Worm (Caenorhabditis elegans) whole organism, midembryonic: Measurements from ENCODE around the gene dgk-2.

Experiments used
- T22C8.4 ChIP-seq: fragments of 200-800 bp; sonication (Bioruptor generic); IDR thresholded peaks from 2 replicates; pipeline ENCODE4 v1.3.6; 2022; ENCODE audit warnings: missing genetic modification characterization, missing compliant biosample characterization
- flt-1 ChIP-seq: fragments of 200-800 bp; sonication (Bioruptor generic); IDR thresholded peaks from 2 replicates; pipeline ENCODE4 v1.3.6; 2022; ENCODE audit warnings: missing genetic modification characterization, missing compliant biosample characterization
- med-1 ChIP-seq: sonication (generic microtip); optimal IDR thresholded peaks from 2 replicates; lab custom pipeline; 2017; ENCODE audit warnings: missing genetic modification characterization, mild to moderate bottlenecking, missing compliant biosample characterization, antibody characterized with exemption, missing genetic modification reagents; ENCODE audit not compliant: insufficient read depth
- ref-1 ChIP-seq: fragments of 200-800 bp; sonication (Bioruptor generic); conservative IDR thresholded peaks from 2 replicates; pipeline ENCODE4 v1.3.6; 2022; ENCODE audit warnings: missing genetic modification reagents, missing genetic modification characterization, missing compliant biosample characterization
- tab-1 ChIP-seq: fragments of 200-800 bp; sonication (Bioruptor generic); IDR thresholded peaks from 2 replicates; pipeline ENCODE4 v1.3.6; 2022; ENCODE audit warnings: missing genetic modification characterization, missing compliant biosample characterization
- ztf-23 ChIP-seq: fragments of 200-800 bp; sonication (Bioruptor generic); IDR thresholded peaks from 2 replicates; pipeline ENCODE4 v1.3.6; 2022; ENCODE audit warnings: missing genetic modification reagents, missing genetic modification characterization, missing compliant biosample characterization

DNA sequence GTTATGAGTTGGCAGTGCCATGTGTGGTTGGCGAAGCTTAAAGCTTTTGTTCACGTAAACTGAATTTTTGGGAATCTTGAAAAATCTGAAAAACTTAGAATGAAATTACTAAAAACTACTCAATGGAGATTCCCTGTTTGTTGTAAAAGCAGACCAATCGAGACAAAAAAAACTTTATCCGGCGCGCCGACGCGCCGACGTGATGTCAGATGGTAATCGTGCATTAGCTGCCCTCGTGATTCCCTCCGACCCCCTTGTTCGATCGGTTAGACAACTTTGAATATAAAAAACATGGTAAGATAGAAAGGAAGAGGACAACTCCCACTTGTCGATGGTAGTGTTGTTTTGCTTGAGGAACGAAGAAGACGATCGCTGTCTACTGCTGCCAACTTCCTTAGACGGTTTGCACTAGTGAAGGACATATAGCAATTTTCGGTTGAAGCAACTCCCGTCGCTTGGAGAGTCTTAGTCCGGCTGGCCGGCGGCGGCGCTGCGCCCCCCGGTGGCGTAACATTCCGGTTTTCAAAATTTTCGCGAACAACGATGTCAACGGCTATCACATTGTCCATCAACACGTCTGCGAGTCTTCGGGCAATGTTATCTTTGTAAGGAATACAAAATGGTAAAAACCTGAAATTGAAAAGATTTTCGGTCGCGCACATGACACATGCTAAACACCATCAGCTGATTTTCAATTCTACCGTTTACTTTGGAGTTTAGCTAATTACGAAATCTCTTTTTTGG, 45.8 kb upstream of the dgk-2 start, which contains the start of gene C07A12.18:
- TF ChIP-seq T22C8.4 (GFP tag; lab: Robert Waterston, UW) = no peak
- no peak for TF ChIP-seq ztf-23
- no peak for TF ChIP-seq med-1 (GFP tag; lab: Kevin White, UChicago)
- no peak for TF ChIP-seq flt-1
- no peak for TF ChIP-seq ref-1 (GFP tag; lab: Robert Waterston, UW)
- no peak for TF ChIP-seq tab-1 (GFP tag; lab: Robert Waterston, UW)
